Fruit fly (Drosophila melanogaster) whole organism, embryonic: ENCODE data around the gene CG31176.
A peak's percentile ranks its signal among the peaks of the same experiment; 100 is the strongest.

Experiments used
- Bteb2 ChIP-seq: fragments of 200-800 bp; sonication (Bioruptor generic); optimal IDR thresholded peaks from 2 replicates; lab custom pipeline; 2016; ENCODE audit warnings: missing biosample characterization, missing genetic modification characterization
- CG10321 ChIP-seq: fragments of 200-800 bp; sonication (Bioruptor generic); IDR thresholded peaks from 2 replicates; pipeline ENCODE4 v1.3.6; 2022; ENCODE audit warnings: missing biosample characterization, missing genetic modification characterization
- CG10431 ChIP-seq: fragments of 200-800 bp; sonication (Bioruptor generic); optimal IDR thresholded peaks from 3 replicates; lab custom pipeline; 2018; ENCODE audit warnings: missing biosample characterization, mild to moderate bottlenecking, missing genetic modification characterization
- CG10979 ChIP-seq: fragments of 200-800 bp; sonication (Bioruptor generic); optimal IDR thresholded peaks from 2 replicates; lab custom pipeline; 2018; ENCODE audit warnings: missing biosample characterization, mild to moderate bottlenecking, missing genetic modification characterization, moderate library complexity
- CG11456 ChIP-seq: fragments of 200-800 bp; sonication (Bioruptor generic); IDR thresholded peaks from 3 replicates; pipeline ENCODE4 v1.3.6; 2022; ENCODE audit warnings: missing biosample characterization, missing genetic modification characterization
- CG11504 ChIP-seq: fragments of 200-800 bp; sonication (Bioruptor generic); optimal IDR thresholded peaks from 3 replicates; lab custom pipeline; 2019; ENCODE audit warnings: missing biosample characterization, mild to moderate bottlenecking, missing genetic modification characterization, moderate library complexity
- CG13775 ChIP-seq: fragments of 200-800 bp; sonication (Bioruptor generic); optimal IDR thresholded peaks from 3 replicates; lab custom pipeline; 2017; ENCODE audit warnings: missing biosample characterization, mild to moderate bottlenecking, missing genetic modification characterization
- CG14014 ChIP-seq: fragments of 200-800 bp; sonication (Bioruptor generic); IDR thresholded peaks from 2 replicates; pipeline ENCODE4 v1.3.6; 2022; ENCODE audit warnings: missing biosample characterization, missing genetic modification characterization
- CG14860 ChIP-seq: fragments of 200-800 bp; sonication (Bioruptor generic); IDR thresholded peaks from 3 replicates; pipeline ENCODE4 v1.3.6; 2022; ENCODE audit warnings: missing biosample characterization, missing genetic modification characterization; ENCODE audit not compliant: partially characterized antibody
- CG1602 ChIP-seq: fragments of 200-800 bp; sonication (Bioruptor generic); optimal IDR thresholded peaks from 3 replicates; lab custom pipeline; 2016; ENCODE audit warnings: missing biosample characterization, missing genetic modification characterization
- CG16863 ChIP-seq: fragments of 200-800 bp; sonication (Bioruptor generic); optimal IDR thresholded peaks from 3 replicates; lab custom pipeline; 2016; ENCODE audit warnings: missing biosample characterization, missing genetic modification characterization
- CG17328 ChIP-seq: fragments of 200-800 bp; sonication (Bioruptor generic); IDR thresholded peaks from 2 replicates; pipeline ENCODE4 v1.3.6; 2022; ENCODE audit warnings: missing biosample characterization, missing genetic modification characterization
- CG17912 ChIP-seq: fragments of 200-800 bp; sonication (Bioruptor generic); optimal IDR thresholded peaks from 2 replicates; lab custom pipeline; 2018; ENCODE audit warnings: missing biosample characterization, mild to moderate bottlenecking, missing genetic modification characterization
- CG2116 ChIP-seq: fragments of 200-800 bp; sonication (Bioruptor generic); optimal IDR thresholded peaks from 3 replicates; lab custom pipeline; 2018; ENCODE audit warnings: missing biosample characterization, mild to moderate bottlenecking, missing genetic modification characterization
- CG2678 ChIP-seq: fragments of 200-800 bp; sonication (Bioruptor generic); optimal IDR thresholded peaks from 3 replicates; lab custom pipeline; 2019; ENCODE audit warnings: missing biosample characterization, mild to moderate bottlenecking, missing genetic modification characterization, moderate library complexity
- CG32532 ChIP-seq: fragments of 200-800 bp; sonication (Bioruptor generic); IDR thresholded peaks from 2 replicates; pipeline ENCODE4 v1.3.6; 2022; ENCODE audit warnings: missing biosample characterization, missing genetic modification characterization
- CG4282 ChIP-seq: fragments of 200-800 bp; sonication (Bioruptor generic); optimal IDR thresholded peaks from 2 replicates; lab custom pipeline; 2016; ENCODE audit warnings: missing biosample characterization, missing genetic modification characterization
- CG4328 ChIP-seq: fragments of 200-800 bp; sonication (Bioruptor generic); optimal IDR thresholded peaks from 3 replicates; lab custom pipeline; 2017; ENCODE audit warnings: missing biosample characterization, missing genetic modification reagents, missing genetic modification characterization
- CG6854 ChIP-seq: fragments of 200-800 bp; sonication (Bioruptor generic); optimal IDR thresholded peaks from 3 replicates; lab custom pipeline; 2017; ENCODE audit warnings: missing biosample characterization, mild to moderate bottlenecking, missing genetic modification characterization
- CG7271 ChIP-seq: fragments of 200-800 bp; sonication (Bioruptor generic); optimal IDR thresholded peaks from 2 replicates; lab custom pipeline; 2018; ENCODE audit warnings: missing biosample characterization, mild to moderate bottlenecking, missing genetic modification characterization, moderate library complexity
- CG7987 ChIP-seq: fragments of 200-800 bp; sonication (Bioruptor generic); optimal IDR thresholded peaks from 2 replicates; lab custom pipeline; 2018; ENCODE audit warnings: missing biosample characterization, mild to moderate bottlenecking, missing genetic modification characterization, moderate library complexity
- CG8924 ChIP-seq: fragments of 200-800 bp; optimal IDR thresholded peaks from 3 replicates; lab custom pipeline; 2019; ENCODE audit warnings: missing biosample characterization, mild to moderate bottlenecking, missing genetic modification characterization, moderate library complexity
- D19A ChIP-seq: fragments of 200-800 bp; optimal IDR thresholded peaks from 3 replicates; lab custom pipeline; 2019; ENCODE audit warnings: missing biosample characterization, mild to moderate bottlenecking, missing genetic modification characterization, moderate library complexity
- Dad ChIP-seq: fragments of 200-800 bp; sonication (Bioruptor generic); optimal IDR thresholded peaks from 3 replicates; lab custom pipeline; 2016; ENCODE audit warnings: missing biosample characterization, missing genetic modification characterization
- Dp ChIP-seq: fragments of 200-800 bp; sonication (Bioruptor generic); optimal IDR thresholded peaks from 2 replicates; lab custom pipeline; 2018; ENCODE audit warnings: missing biosample characterization, mild to moderate bottlenecking, missing genetic modification characterization, moderate library complexity
- E2f1 ChIP-seq: fragments of 200-800 bp; sonication (Bioruptor generic); IDR thresholded peaks from 2 replicates; pipeline ENCODE4 v1.3.6; 2022; ENCODE audit warnings: missing biosample characterization, missing genetic modification characterization
- Fer1 ChIP-seq: fragments of 200-800 bp; sonication (Bioruptor generic); optimal IDR thresholded peaks from 2 replicates; lab custom pipeline; 2017; ENCODE audit warnings: missing biosample characterization, mild to moderate bottlenecking, missing genetic modification characterization
- H2.0 ChIP-seq: fragments of 200-800 bp; sonication (Bioruptor generic); IDR thresholded peaks from 2 replicates; pipeline ENCODE4 v1.3.6; 2022; ENCODE audit warnings: missing biosample characterization, missing genetic modification characterization
- HHEX ChIP-seq: fragments of 200-800 bp; sonication (Bioruptor generic); optimal IDR thresholded peaks from 3 replicates; lab custom pipeline; 2017; ENCODE audit warnings: missing biosample characterization, mild to moderate bottlenecking, missing genetic modification characterization, missing genetic modification reagents
- HLHmδ ChIP-seq: fragments of 200-800 bp; sonication (Bioruptor generic); optimal IDR thresholded peaks from 2 replicates; lab custom pipeline; 2018; ENCODE audit warnings: missing biosample characterization, mild to moderate bottlenecking, missing genetic modification characterization, moderate library complexity
- Hey ChIP-seq: fragments of 200-800 bp; sonication (Bioruptor generic); optimal IDR thresholded peaks from 3 replicates; lab custom pipeline; 2018; ENCODE audit warnings: missing biosample characterization, mild to moderate bottlenecking, missing genetic modification characterization
- NK7.1 ChIP-seq: fragments of 200-800 bp; sonication (Bioruptor generic); optimal IDR thresholded peaks from 3 replicates; lab custom pipeline; 2016; ENCODE audit warnings: missing biosample characterization, missing genetic modification characterization
- Nf-YC ChIP-seq: fragments of 200-800 bp; optimal IDR thresholded peaks from 3 replicates; lab custom pipeline; 2019; ENCODE audit warnings: missing biosample characterization, mild to moderate bottlenecking, missing genetic modification characterization, moderate library complexity
- Sin3A ChIP-seq: fragments of >200 bp; optimal IDR thresholded peaks from 2 replicates; lab custom pipeline; 2018
- Ssrp ChIP-seq: fragments of 200-800 bp; sonication (Bioruptor generic); optimal IDR thresholded peaks from 2 replicates; lab custom pipeline; 2018; ENCODE audit warnings: missing biosample characterization, mild to moderate bottlenecking, missing genetic modification characterization, moderate library complexity
- Xrp1 ChIP-seq: fragments of 200-800 bp; sonication (Bioruptor generic); IDR thresholded peaks from 2 replicates; pipeline ENCODE4 v1.3.6; 2022; ENCODE audit warnings: missing biosample characterization, missing genetic modification characterization
- cad ChIP-seq: fragments of >200 bp; optimal IDR thresholded peaks from 2 replicates; lab custom pipeline; 2017; ENCODE audit warnings: missing biosample characterization, missing genetic modification characterization
- caup ChIP-seq: fragments of 200-800 bp; sonication (Bioruptor generic); optimal IDR thresholded peaks from 3 replicates; lab custom pipeline; 2017; ENCODE audit warnings: missing biosample characterization, mild to moderate bottlenecking, missing genetic modification characterization, moderate library complexity; ENCODE audit not compliant: severe bottlenecking
- ci ChIP-seq: fragments of 200-800 bp; sonication (Bioruptor generic); IDR thresholded peaks from 3 replicates; pipeline ENCODE4 v1.3.6; 2022; ENCODE audit warnings: missing biosample characterization, missing genetic modification characterization
- crol ChIP-seq: fragments of 200-800 bp; sonication (Bioruptor generic); IDR thresholded peaks from 2 replicates; pipeline ENCODE4 v1.3.6; 2022; ENCODE audit warnings: missing biosample characterization, missing genetic modification characterization
- disco-r ChIP-seq: fragments of 200-800 bp; sonication (Bioruptor generic); optimal IDR thresholded peaks from 2 replicates; lab custom pipeline; 2016; ENCODE audit warnings: missing biosample characterization, missing genetic modification characterization
- dmrt11E ChIP-seq: fragments of 200-800 bp; sonication (Bioruptor generic); optimal IDR thresholded peaks from 3 replicates; lab custom pipeline; 2018; ENCODE audit warnings: missing biosample characterization, mild to moderate bottlenecking, missing genetic modification characterization, moderate library complexity
- dpn ChIP-seq, 2 experiments: fragments of 200-800 bp; sonication (Bioruptor generic); optimal IDR thresholded peaks; 3 replicates each; lab custom pipeline; 2016; ENCODE audit warnings: missing biosample characterization in 2 of 2, missing genetic modification characterization in 2 of 2
- gem ChIP-seq: fragments of 200-800 bp; sonication (Bioruptor generic); optimal IDR thresholded peaks from 2 replicates; lab custom pipeline; 2019; ENCODE audit warnings: missing biosample characterization, mild to moderate bottlenecking, missing genetic modification characterization, moderate library complexity
- insv ChIP-seq, 2 experiments: fragments of 200-800 bp; sonication (Bioruptor generic); optimal IDR thresholded peaks; 3 replicates each; lab custom pipeline; 2016 to 2018; ENCODE audit warnings: missing biosample characterization in 2 of 2, missing genetic modification characterization in 2 of 2
- lab ChIP-seq: fragments of 200-800 bp; sonication (Bioruptor generic); optimal IDR thresholded peaks from 3 replicates; lab custom pipeline; 2017; ENCODE audit warnings: missing biosample characterization, missing genetic modification characterization, mild to moderate bottlenecking, moderate library complexity, missing genetic modification reagents
- pfk ChIP-seq: fragments of 200-800 bp; sonication (Bioruptor generic); optimal IDR thresholded peaks from 2 replicates; lab custom pipeline; 2018; ENCODE audit warnings: missing biosample characterization, mild to moderate bottlenecking, missing genetic modification characterization, moderate library complexity
- so ChIP-seq: fragments of 200-800 bp; sonication (Bioruptor generic); IDR thresholded peaks from 3 replicates; pipeline ENCODE4 v1.3.6; 2022; ENCODE audit warnings: missing biosample characterization, missing genetic modification characterization
- twi ChIP-seq: fragments of 200-800 bp; optimal IDR thresholded peaks from 2 replicates; lab custom pipeline; 2019; ENCODE audit warnings: missing biosample characterization, mild to moderate bottlenecking, missing genetic modification characterization, moderate library complexity
- wek ChIP-seq: fragments of 200-800 bp; sonication (Bioruptor generic); optimal IDR thresholded peaks from 3 replicates; lab custom pipeline; 2018; ENCODE audit warnings: missing biosample characterization, mild to moderate bottlenecking, missing genetic modification characterization, moderate library complexity

The CG31176 gene

dm6 chr3R:21662501-21663007 lies 56.9 kb downstream of the CG31176 start, which contains the start of gene Archease (continued):
- TF ChIP-seq lab (GFP tag; lab: Kevin White, UChicago) (no peak), CG11504 (tag; lab: Kevin White, UChicago) (peak; percentile 71), Ssrp (tag; lab: Kevin White, UChicago) (peak; percentile 6), insv (GFP tag; optimal IDR thresholded peaks at IDR 0.05; lab: Kevin White, UChicago) (peak; percentile 86 to 98), Fer1 (GFP tag; lab: Kevin White, UChicago) (peak; percentile 82), CG2116 (peak; percentile 31), E2f1 (GFP tag; lab: Robert Waterston, UW) (peak; percentile 55; the same call in 1 of the 2 replicates), Dp (peak; percentile 59), CG16863 (no peak), dpn (GFP tag; optimal IDR thresholded peaks at IDR 0.05; lab: Kevin White, UChicago) (peak; percentile 21 to 60), Bteb2 (peak; percentile 20), CG10431 (GFP tag; lab: Kevin White, UChicago) (no peak), CG17328 (GFP tag; lab: Robert Waterston, UW) (peak; percentile 28; the same call in 1 of the 2 replicates), pfk (no peak), CG4328 (GFP tag; lab: Kevin White, UChicago) (peak; percentile 34), D19A (peak; percentile 39), HLHmδ (no peak), CG11456 (GFP tag; lab: Robert Waterston, UW) (0 out of 3 replicates have a peak, but pooled peaks have one; percentile 12), CG14014 (GFP tag; lab: Robert Waterston, UW) (peak; percentile 69; the same call in 1 of the 2 replicates), caup (peak; percentile 60), Nf-YC (peak; percentile 63), CG1602 (GFP tag; lab: Kevin White, UChicago) (no peak), twi (tag; lab: Kevin White, UChicago) (peak; percentile 40), CG13775 (GFP tag; lab: Kevin White, UChicago) (peak; percentile 43), cad (no peak), CG8924 (tag; lab: Kevin White, UChicago) (peak; percentile 79), ci (GFP tag; lab: Robert Waterston, UW) (peak; percentile 54; the same call in 2 of the 3 replicates), CG10321 (no peak), Dad (no peak), CG17912 (GFP tag; lab: Kevin White, UChicago) (no peak), disco-r (no peak), wek (GFP tag; lab: Kevin White, UChicago) (no peak), Hey (tag; lab: Kevin White, UChicago) (no peak), HHEX (GFP tag; lab: Kevin White, UChicago) (peak; percentile 38), Sin3A (lab: Kevin White, UChicago) (peak; percentile 49), H2.0 (0 out of 2 replicates have a peak, but pooled peaks have one; percentile 30), CG14860 (GFP tag; lab: Robert Waterston, UW) (no peak), CG4282 (no peak), crol (GFP tag; lab: Robert Waterston, UW) (no peak), CG7271 (tag; lab: Kevin White, UChicago) (peak; percentile 45), gem (tag; lab: Kevin White, UChicago) (peak; percentile 67), NK7.1 (GFP tag; lab: Kevin White, UChicago) (no peak), CG32532 (GFP tag; lab: Robert Waterston, UW) (peak; percentile 80), CG2678 (tag; lab: Kevin White, UChicago) (peak; percentile 76), CG7987 (GFP tag; lab: Kevin White, UChicago) (peak; percentile 58), Xrp1 (GFP tag; lab: Robert Waterston, UW) (peak; percentile 72), so (GFP tag; lab: Robert Waterston, UW) (peak; percentile 59; the same call in 1 of the 3 replicates), dmrt11E (tag; lab: Kevin White, UChicago) (peak; percentile 13), CG6854 (GFP tag; lab: Kevin White, UChicago) (peak; percentile 36), CG10979 (tag; lab: Kevin White, UChicago) (peak; percentile 56)
